Worm (Caenorhabditis elegans): ENCODE data around the gene eef-1G.
A peak's percentile ranks its signal among the peaks of the same experiment; 100 is the strongest.

Gene eef-1G

DNA sequence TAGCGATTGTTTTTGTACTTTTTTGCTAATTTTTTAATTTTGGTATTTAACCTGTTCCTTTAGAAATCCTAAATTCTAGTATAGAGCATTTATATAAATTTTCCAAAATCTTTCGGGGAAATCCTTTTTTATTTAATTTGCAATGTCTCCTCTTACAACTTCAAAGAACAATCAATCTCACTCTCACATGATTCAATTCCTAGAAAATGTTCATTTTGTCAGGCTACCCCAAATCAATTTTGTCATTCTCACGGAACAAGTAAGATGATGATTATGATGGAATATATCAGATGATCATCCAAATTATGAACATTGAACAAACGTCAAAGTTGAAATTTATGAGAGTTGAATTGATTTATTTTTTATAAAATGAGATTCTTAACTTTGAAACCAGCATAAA, 28.2 kb upstream of the eef-1G start (continued):
- TF ChIP-seq vab-15 (tag; optimal IDR thresholded peaks at IDR 0.05) (no peak), ztf-4 (tag; optimal IDR thresholded peaks at IDR 0.05) (peak; percentile 45), efl-3 (GFP tag; optimal IDR thresholded peaks at IDR 0.05) (no peak), C16A3.4 (tag; optimal IDR thresholded peaks at IDR 0.05) (no peak), pax-3 (tag; optimal IDR thresholded peaks at IDR 0.05) (no peak), jun-1 (tag; optimal IDR thresholded peaks at IDR 0.05) (no peak), fos-1 (tag; optimal IDR thresholded peaks at IDR 0.05) (no peak), fkh-4 (tag; optimal IDR thresholded peaks at IDR 0.05; ENCODE audit: borderline replicate concordance) (no peak), tbx-2 (tag; optimal IDR thresholded peaks at IDR 0.05) (no peak), hpl-2 (GFP tag; optimal IDR thresholded peaks at IDR 0.05) (no peak), nhr-20 (tag; optimal IDR thresholded peaks at IDR 0.05) (peak; percentile 70), fkh-10 (GFP tag; optimal IDR thresholded peaks at IDR 0.05) (peak; percentile 92), lir-3 (tag; optimal IDR thresholded peaks at IDR 0.05; ENCODE audit: poor library complexity) (no peak), efl-1 (optimal IDR thresholded peaks at IDR 0.05) (no peak), efl-1 (GFP tag; optimal IDR thresholded peaks at IDR 0.05 in 1 of 2) (peak in 1 of 2 experiments; percentile 62), tlp-1 (tag; optimal IDR thresholded peaks at IDR 0.05) (no peak), mep-1 (tag; optimal IDR thresholded peaks at IDR 0.05) (peak; percentile 30), unc-98 (GFP tag; IDR thresholded peaks at IDR 0.05) (no peak), skn-1 (tag; optimal IDR thresholded peaks at IDR 0.05) (peak; percentile 64), lin-35 (GFP tag; optimal IDR thresholded peaks at IDR 0.05) (peak in 1 of 2 experiments; percentile 27), unc-130 (tag; optimal IDR thresholded peaks at IDR 0.05) (no peak), aha-1 (tag; optimal IDR thresholded peaks at IDR 0.05) (no peak), irx-1 (tag; optimal IDR thresholded peaks at IDR 0.05) (peak; percentile 17), mef-2 (tag; optimal IDR thresholded peaks at IDR 0.05) (no peak), lin-13 (GFP tag; optimal IDR thresholded peaks at IDR 0.05) (no peak)

DNA sequence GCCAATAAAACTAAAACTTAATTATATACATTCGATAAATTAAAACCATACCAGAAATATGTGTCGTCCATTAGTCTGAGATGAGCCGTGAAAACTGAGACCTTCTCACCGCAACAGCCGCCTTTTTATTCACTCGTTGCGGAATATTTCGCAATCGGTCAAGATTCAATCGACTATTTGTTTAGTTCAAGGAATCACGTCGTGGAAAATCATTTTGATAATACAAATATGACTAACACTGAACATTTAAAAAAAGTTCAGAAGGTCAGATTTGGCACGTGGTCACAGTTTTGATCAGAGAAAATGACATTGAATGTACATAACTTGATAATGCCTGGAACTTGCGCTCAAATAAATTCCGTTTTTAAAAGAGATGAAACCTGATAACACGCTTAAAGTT, 26.8 kb upstream of the eef-1G start, which contains the start of gene F17C11.11:
Gene F17C11.11 (minus strand): TSS at position 79 of the 400 bp plus-strand sequence.
- TF ChIP-seq mdl-1 (tag; optimal IDR thresholded peaks at IDR 0.05) (peak in 1 of 2 experiments; percentile 32), egl-27 (tag; optimal IDR thresholded peaks at IDR 0.05) (no peak), tlp-1 (tag; optimal IDR thresholded peaks at IDR 0.05) (no peak), skn-1 (tag; optimal IDR thresholded peaks at IDR 0.05) (peak; percentile 72), dpl-1 (GFP tag; optimal IDR thresholded peaks at IDR 0.05) (peak in 1 of 3 experiments; percentile 12), zip-4 (GFP tag; optimal IDR thresholded peaks at IDR 0.05) (peak; percentile 88), rnt-1 (tag; optimal IDR thresholded peaks at IDR 0.05) (peak; percentile 52), elt-2 (tag; optimal IDR thresholded peaks at IDR 0.05) (peak; percentile 73), nhr-20 (tag; optimal IDR thresholded peaks at IDR 0.05) (peak; percentile 10), sup-37 (GFP tag; optimal IDR thresholded peaks at IDR 0.05) (no peak), mep-1 (tag; optimal IDR thresholded peaks at IDR 0.05) (peak; percentile 3), efl-1 (optimal IDR thresholded peaks at IDR 0.05) (no peak), efl-1 (GFP tag; optimal IDR thresholded peaks at IDR 0.05 in 1 of 2) (peak; percentile 1 to 17), aly-2 (tag; optimal IDR thresholded peaks at IDR 0.05) (no peak), nhr-71 (tag; optimal IDR thresholded peaks at IDR 0.05) (peak; percentile 48), lsy-2 (tag; optimal IDR thresholded peaks at IDR 0.05) (peak in 1 of 2 experiments; percentile 1), lin-14 (GFP tag; optimal IDR thresholded peaks at IDR 0.05) (peak; percentile 27)

DNA sequence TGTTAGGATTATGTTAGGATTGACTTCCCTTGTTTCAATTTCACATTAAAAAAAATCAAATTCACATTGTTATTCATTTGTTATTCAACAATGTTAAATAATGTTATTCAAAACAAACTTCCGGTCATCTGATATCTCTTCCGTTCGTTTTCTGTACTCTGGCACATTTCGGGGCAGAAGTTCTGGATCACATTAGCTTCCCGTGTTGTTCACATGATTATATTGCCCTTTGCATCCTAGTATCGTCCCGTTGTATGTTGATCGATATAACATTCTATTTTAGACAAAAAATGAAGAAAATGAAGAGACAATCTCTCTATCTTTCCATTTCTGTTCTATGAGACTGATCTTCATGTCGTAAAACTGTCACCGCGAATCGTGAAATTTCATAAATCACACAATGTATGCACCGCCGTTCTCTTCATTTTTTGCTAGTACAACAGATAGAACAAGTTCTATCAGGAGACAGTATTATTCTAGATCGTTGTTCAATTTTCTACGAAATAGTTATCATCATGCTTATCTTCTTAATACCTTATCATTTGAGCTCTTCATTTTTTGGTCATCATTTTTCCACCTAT, 25.4 kb upstream of the eef-1G start:
- TF ChIP-seq efl-1 (optimal IDR thresholded peaks at IDR 0.05) (no peak), efl-1 (GFP tag; optimal IDR thresholded peaks at IDR 0.05 in 1 of 2) (peak in 1 of 2 experiments; percentile 70), blmp-1 (tag; optimal IDR thresholded peaks at IDR 0.05) (peak; percentile 46), mdl-1 (tag; optimal IDR thresholded peaks at IDR 0.05) (peak in 1 of 2 experiments; percentile 19), unc-86 (tag; optimal IDR thresholded peaks at IDR 0.05) (no peak), Y116A8C.19 (tag; optimal IDR thresholded peaks at IDR 0.05; ENCODE audit: borderline replicate concordance) (no peak), nhr-85 (tag) (peak; percentile 92), grh-1 (GFP tag; IDR thresholded peaks at IDR 0.05) (peak; percentile 46; the same call in 1 of the 2 replicates)

Measured in whole organism, L1 larva.